Fruit fly (Drosophila melanogaster) whole organism, embryonic: ENCODE data around the gene CG6972.

Source experiments
- BtbVII ChIP-seq: fragments of 200-800 bp; sonication (Bioruptor generic); optimal IDR thresholded peaks from 3 replicates; lab custom pipeline; 2017; ENCODE audit warnings: missing biosample characterization, mild to moderate bottlenecking, missing genetic modification characterization
- CG10565 ChIP-seq: fragments of 200-800 bp; sonication (Bioruptor generic); optimal IDR thresholded peaks from 3 replicates; lab custom pipeline; 2016; ENCODE audit warnings: missing biosample characterization, mild to moderate bottlenecking, missing genetic modification characterization
- CG14441 ChIP-seq: fragments of 200-800 bp; sonication (Bioruptor generic); IDR thresholded peaks from 2 replicates; pipeline ENCODE4 v1.3.6; 2022; ENCODE audit warnings: missing biosample characterization, missing genetic modification characterization
- CG14710 ChIP-seq: fragments of 200-800 bp; sonication (Bioruptor generic); optimal IDR thresholded peaks from 3 replicates; lab custom pipeline; 2019; ENCODE audit warnings: missing biosample characterization, mild to moderate bottlenecking, missing genetic modification characterization, moderate library complexity
- CG17802 ChIP-seq: fragments of 200-800 bp; sonication (Bioruptor generic); optimal IDR thresholded peaks from 2 replicates; lab custom pipeline; 2018; ENCODE audit warnings: missing biosample characterization, mild to moderate bottlenecking, missing genetic modification characterization, moderate library complexity
- CG17829 ChIP-seq: fragments of 200-800 bp; optimal IDR thresholded peaks from 2 replicates; lab custom pipeline; 2019; ENCODE audit warnings: missing biosample characterization, mild to moderate bottlenecking, missing genetic modification characterization, moderate library complexity
- CG18476 ChIP-seq: fragments of 200-800 bp; sonication (Bioruptor generic); optimal IDR thresholded peaks from 2 replicates; lab custom pipeline; 2016; ENCODE audit warnings: missing biosample characterization, mild to moderate bottlenecking, missing genetic modification characterization
- CG18619 ChIP-seq: fragments of 200-800 bp; sonication (Bioruptor generic); optimal IDR thresholded peaks from 3 replicates; lab custom pipeline; 2017; ENCODE audit warnings: missing biosample characterization, mild to moderate bottlenecking, missing genetic modification characterization
- CG18764 ChIP-seq: fragments of 200-800 bp; sonication (Bioruptor generic); optimal IDR thresholded peaks from 3 replicates; lab custom pipeline; 2016; ENCODE audit warnings: missing biosample characterization, missing genetic modification characterization
- CG33557 ChIP-seq: fragments of 200-800 bp; sonication (Bioruptor generic); optimal IDR thresholded peaks from 2 replicates; lab custom pipeline; 2019; ENCODE audit warnings: missing biosample characterization, mild to moderate bottlenecking, missing genetic modification characterization, moderate library complexity
- CG4328 ChIP-seq: fragments of 200-800 bp; sonication (Bioruptor generic); optimal IDR thresholded peaks from 3 replicates; lab custom pipeline; 2017; ENCODE audit warnings: missing biosample characterization, missing genetic modification reagents, missing genetic modification characterization
- CG4360 ChIP-seq: fragments of 200-800 bp; sonication (Bioruptor generic); IDR thresholded peaks from 2 replicates; pipeline ENCODE4 v1.3.6; 2022; ENCODE audit warnings: missing biosample characterization, missing genetic modification characterization
- CG43689 ChIP-seq: fragments of 200-800 bp; sonication (Bioruptor generic); IDR thresholded peaks from 2 replicates; pipeline ENCODE4 v1.3.6; 2022; ENCODE audit warnings: missing biosample characterization, missing genetic modification characterization
- CG4404 ChIP-seq: fragments of 200-800 bp; sonication (Bioruptor generic); IDR thresholded peaks from 2 replicates; pipeline ENCODE4 v1.3.6; 2022; ENCODE audit warnings: missing biosample characterization, missing genetic modification characterization
- CG6854 ChIP-seq: fragments of 200-800 bp; sonication (Bioruptor generic); optimal IDR thresholded peaks from 3 replicates; lab custom pipeline; 2017; ENCODE audit warnings: missing biosample characterization, mild to moderate bottlenecking, missing genetic modification characterization
- CG7556 ChIP-seq: fragments of 200-800 bp; sonication (Bioruptor generic); optimal IDR thresholded peaks from 2 replicates; lab custom pipeline; 2017; ENCODE audit warnings: missing biosample characterization, mild to moderate bottlenecking, missing genetic modification characterization
- CG7928 ChIP-seq: fragments of 200-800 bp; sonication (Bioruptor generic); optimal IDR thresholded peaks from 2 replicates; lab custom pipeline; 2017; ENCODE audit warnings: missing biosample characterization, mild to moderate bottlenecking, missing genetic modification characterization
- CG8924 ChIP-seq: fragments of 200-800 bp; optimal IDR thresholded peaks from 3 replicates; lab custom pipeline; 2019; ENCODE audit warnings: missing biosample characterization, mild to moderate bottlenecking, missing genetic modification characterization, moderate library complexity
- CG9932 ChIP-seq: fragments of 200-800 bp; sonication (Bioruptor generic); IDR thresholded peaks from 2 replicates; pipeline ENCODE4 v1.3.6; 2022; ENCODE audit warnings: missing biosample characterization, missing genetic modification characterization
- CoRest ChIP-seq: fragments of 200-800 bp; sonication (Bioruptor generic); optimal IDR thresholded peaks from 3 replicates; lab custom pipeline; 2018; ENCODE audit warnings: missing biosample characterization, mild to moderate bottlenecking, missing genetic modification characterization, moderate library complexity
- D19B ChIP-seq: fragments of 200-800 bp; sonication (Bioruptor generic); optimal IDR thresholded peaks from 2 replicates; lab custom pipeline; 2017; ENCODE audit warnings: missing biosample characterization, mild to moderate bottlenecking, missing genetic modification characterization
- Elba2 ChIP-seq: fragments of 200-800 bp; sonication (Bioruptor generic); optimal IDR thresholded peaks from 3 replicates; lab custom pipeline; 2016; ENCODE audit warnings: missing biosample characterization, missing genetic modification characterization
- HHEX ChIP-seq: fragments of 200-800 bp; sonication (Bioruptor generic); optimal IDR thresholded peaks from 3 replicates; lab custom pipeline; 2017; ENCODE audit warnings: missing biosample characterization, mild to moderate bottlenecking, missing genetic modification characterization, missing genetic modification reagents
- Lim3 ChIP-seq: fragments of 200-800 bp; sonication (Bioruptor generic); IDR thresholded peaks from 2 replicates; pipeline ENCODE4 v1.3.6; 2022; ENCODE audit warnings: missing biosample characterization, missing genetic modification characterization
- MTF-1 ChIP-seq: fragments of 200-800 bp; sonication (Bioruptor generic); optimal IDR thresholded peaks from 2 replicates; lab custom pipeline; 2018; ENCODE audit warnings: missing biosample characterization, mild to moderate bottlenecking, missing genetic modification characterization, borderline replicate concordance
- Rfx ChIP-seq: fragments of 200-800 bp; sonication (Bioruptor generic); IDR thresholded peaks from 2 replicates; pipeline ENCODE4 v1.3.6; 2022; ENCODE audit warnings: missing biosample characterization, missing genetic modification characterization
- Six4 ChIP-seq: fragments of 200-800 bp; sonication (Bioruptor generic); optimal IDR thresholded peaks from 2 replicates; lab custom pipeline; 2016; ENCODE audit warnings: missing biosample characterization, missing genetic modification characterization
- Spps ChIP-seq: fragments of 200-800 bp; sonication (Bioruptor generic); optimal IDR thresholded peaks from 2 replicates; lab custom pipeline; 2018; ENCODE audit warnings: missing biosample characterization, mild to moderate bottlenecking, missing genetic modification characterization
- Ssrp ChIP-seq: fragments of 200-800 bp; sonication (Bioruptor generic); optimal IDR thresholded peaks from 2 replicates; lab custom pipeline; 2018; ENCODE audit warnings: missing biosample characterization, mild to moderate bottlenecking, missing genetic modification characterization, moderate library complexity
- abd-A ChIP-seq: fragments of 200-800 bp; sonication (Bioruptor generic); optimal IDR thresholded peaks from 3 replicates; lab custom pipeline; 2019; ENCODE audit warnings: missing biosample characterization, mild to moderate bottlenecking, missing genetic modification characterization, moderate library complexity
- amos ChIP-seq: fragments of 200-800 bp; sonication (Bioruptor generic); IDR thresholded peaks from 2 replicates; pipeline ENCODE4 v1.3.6; 2022; ENCODE audit warnings: missing biosample characterization, missing genetic modification characterization; ENCODE audit not compliant: partially characterized antibody
- bcd ChIP-seq: fragments of 200-800 bp; sonication (Bioruptor generic); optimal IDR thresholded peaks from 2 replicates; lab custom pipeline; 2017; ENCODE audit warnings: missing biosample characterization, mild to moderate bottlenecking, missing genetic modification characterization
- crol ChIP-seq: fragments of 200-800 bp; sonication (Bioruptor generic); IDR thresholded peaks from 2 replicates; pipeline ENCODE4 v1.3.6; 2022; ENCODE audit warnings: missing biosample characterization, missing genetic modification characterization
- danr ChIP-seq: fragments of 200-800 bp; sonication (Bioruptor generic); IDR thresholded peaks from 2 replicates; pipeline ENCODE4 v1.3.6; 2022; ENCODE audit warnings: missing biosample characterization, missing genetic modification characterization
- dati ChIP-seq: fragments of 200-800 bp; sonication (Bioruptor generic); IDR thresholded peaks from 2 replicates; pipeline ENCODE4 v1.3.6; 2022; ENCODE audit warnings: missing biosample characterization, missing genetic modification characterization
- dysf ChIP-seq: fragments of 200-800 bp; sonication (Bioruptor generic); IDR thresholded peaks from 3 replicates; pipeline ENCODE4 v1.3.6; 2022; ENCODE audit warnings: missing biosample characterization, missing genetic modification characterization
- emc ChIP-seq: fragments of 200-800 bp; sonication (Bioruptor generic); optimal IDR thresholded peaks from 2 replicates; lab custom pipeline; 2016; ENCODE audit warnings: missing biosample characterization, missing genetic modification characterization
- exex ChIP-seq: fragments of 200-800 bp; sonication (Bioruptor generic); optimal IDR thresholded peaks from 4 replicates; lab custom pipeline; 2018; ENCODE audit warnings: missing biosample characterization, mild to moderate bottlenecking, missing genetic modification characterization, moderate library complexity
- fd3F ChIP-seq: fragments of 200-800 bp; sonication (Bioruptor generic); optimal IDR thresholded peaks from 2 replicates; lab custom pipeline; 2018; ENCODE audit warnings: missing biosample characterization, mild to moderate bottlenecking, missing genetic modification characterization, moderate library complexity
- gsb ChIP-seq: fragments of 200-800 bp; sonication (Bioruptor generic); IDR thresholded peaks from 2 replicates; pipeline ENCODE4 v1.3.6; 2022; ENCODE audit warnings: missing biosample characterization, missing genetic modification characterization
- insv ChIP-seq, 2 experiments: fragments of 200-800 bp; sonication (Bioruptor generic); optimal IDR thresholded peaks; 3 replicates each; lab custom pipeline; 2016 to 2018; ENCODE audit warnings: missing biosample characterization in 2 of 2, missing genetic modification characterization in 2 of 2
- jigr1 ChIP-seq: fragments of 200-800 bp; sonication (Bioruptor generic); IDR thresholded peaks from 3 replicates; pipeline ENCODE4 v1.3.6; 2022; ENCODE audit warnings: missing biosample characterization, missing genetic modification characterization
- lilli ChIP-seq: fragments of 200-800 bp; sonication (Bioruptor generic); optimal IDR thresholded peaks from 3 replicates; lab custom pipeline; 2016; ENCODE audit warnings: missing biosample characterization, missing genetic modification characterization
- nau ChIP-seq: fragments of 200-800 bp; sonication (Bioruptor generic); optimal IDR thresholded peaks from 3 replicates; lab custom pipeline; 2017; ENCODE audit warnings: missing biosample characterization, mild to moderate bottlenecking, missing genetic modification characterization, missing genetic modification reagents
- odd ChIP-seq: fragments of 200-800 bp; sonication (Bioruptor generic); optimal IDR thresholded peaks from 2 replicates; lab custom pipeline; 2017; ENCODE audit warnings: missing biosample characterization, mild to moderate bottlenecking, missing genetic modification characterization
- pfk ChIP-seq: fragments of 200-800 bp; sonication (Bioruptor generic); optimal IDR thresholded peaks from 2 replicates; lab custom pipeline; 2018; ENCODE audit warnings: missing biosample characterization, mild to moderate bottlenecking, missing genetic modification characterization, moderate library complexity
- prd ChIP-seq, 3 experiments: fragments of >200 bp in 2 of 3; fragments of 200-800 bp in 1 of 3; sonication (Bioruptor generic) in 1 of 3; optimal IDR thresholded peaks in 2 of 3; IDR thresholded peaks in 1 of 3; 2 replicates in 2 of 3; 3 replicates in 1 of 3; pipeline versions ENCODE4 v1.3.6 to Lab custom; 2017 to 2022; ENCODE audit warnings: missing biosample characterization in 1 of 3, missing genetic modification characterization in 1 of 3
- scrt ChIP-seq: fragments of 200-800 bp; sonication (Bioruptor generic); optimal IDR thresholded peaks from 2 replicates; lab custom pipeline; 2018; ENCODE audit warnings: missing biosample characterization, mild to moderate bottlenecking, missing genetic modification characterization, moderate library complexity
- tgo ChIP-seq: fragments of 200-800 bp; sonication (Bioruptor generic); IDR thresholded peaks from 3 replicates; pipeline ENCODE4 v1.3.6; 2022; ENCODE audit warnings: missing biosample characterization, missing genetic modification characterization
- ttk ChIP-seq: fragments of 200-800 bp; sonication (Bioruptor generic); IDR thresholded peaks from 2 replicates; pipeline ENCODE4 v2.1.2; 2022; ENCODE audit warnings: missing biosample characterization, missing genetic modification characterization
- twi ChIP-seq: fragments of 200-800 bp; optimal IDR thresholded peaks from 2 replicates; lab custom pipeline; 2019; ENCODE audit warnings: missing biosample characterization, mild to moderate bottlenecking, missing genetic modification characterization, moderate library complexity

Gene CG6972

dm6 chr3R:22690311-22690710, 11.5 kb upstream of the CG6972 start, which contains the start of the genes wfs1 and Nup133 (continued):
- TF ChIP-seq crol (GFP tag; lab: Robert Waterston, UW): no peak
- peak; percentile 65 for TF ChIP-seq Rfx (GFP tag; lab: Robert Waterston, UW)
- no peak for TF ChIP-seq danr (GFP tag; lab: Robert Waterston, UW)
- TF ChIP-seq BtbVII (GFP tag; lab: Kevin White, UChicago): peak; percentile 35
- peak; percentile 86 for TF ChIP-seq CG33557 (GFP tag; lab: Kevin White, UChicago)
- no peak for TF ChIP-seq CG6854 (GFP tag; lab: Kevin White, UChicago)
- no peak for TF ChIP-seq CG14441 (GFP tag; lab: Robert Waterston, UW)
- TF ChIP-seq CG4360 (GFP tag; lab: Robert Waterston, UW): no peak
- no peak for TF ChIP-seq pfk (GFP tag; lab: Kevin White, UChicago)
- no peak for TF ChIP-seq jigr1
- no peak for TF ChIP-seq abd-A (tag; lab: Kevin White, UChicago)
- no peak for TF ChIP-seq D19B (GFP tag; lab: Kevin White, UChicago)
- peak; percentile 62 for TF ChIP-seq CG4328 (GFP tag; lab: Kevin White, UChicago)
- peak; percentile 74 for TF ChIP-seq amos
- peak; percentile 93 for TF ChIP-seq CG14710 (tag; lab: Kevin White, UChicago)
- no peak for TF ChIP-seq gsb (GFP tag; lab: Robert Waterston, UW)
- peak; percentile 12 for TF ChIP-seq Elba2
- TF ChIP-seq CG4404: no peak
- TF ChIP-seq fd3F (GFP tag; lab: Kevin White, UChicago): peak; percentile 74
- no peak for TF ChIP-seq scrt (GFP tag; lab: Kevin White, UChicago)
- peak; percentile 64 for TF ChIP-seq CG18764 (GFP tag; lab: Kevin White, UChicago)
- no peak for TF ChIP-seq CG10565 (GFP tag; lab: Kevin White, UChicago)
- no peak for TF ChIP-seq prd (optimal IDR thresholded peaks at IDR 0.05; lab: Kevin White, UChicago)
- TF ChIP-seq prd (GFP tag; IDR thresholded peaks at IDR 0.05; lab: Robert Waterston, UW): peak; percentile 80
- TF ChIP-seq CG7556: no peak
- TF ChIP-seq emc (GFP tag; lab: Kevin White, UChicago): no peak
- peak; percentile 57 for TF ChIP-seq bcd (GFP tag; lab: Kevin White, UChicago)
- TF ChIP-seq CG43689 (GFP tag; lab: Robert Waterston, UW): no peak
- no peak for TF ChIP-seq odd
- TF ChIP-seq CoRest (tag; lab: Kevin White, UChicago): peak; percentile 91
- TF ChIP-seq Lim3 (GFP tag; lab: Robert Waterston, UW): no peak
- peak; percentile 93 for TF ChIP-seq CG17829
- peak; percentile 53 for TF ChIP-seq ttk (GFP tag; lab: Robert Waterston, UW)
- TF ChIP-seq Spps (tag; lab: Kevin White, UChicago): peak; percentile 67
- TF ChIP-seq HHEX (GFP tag; lab: Kevin White, UChicago): peak; percentile 49
- peak; percentile 5 for TF ChIP-seq CG7928 (GFP tag; lab: Kevin White, UChicago)
- peak; percentile 60 for TF ChIP-seq Six4 (GFP tag; lab: Kevin White, UChicago)
- TF ChIP-seq Ssrp (tag; lab: Kevin White, UChicago): peak; percentile 84
- peak; percentile 68 for TF ChIP-seq tgo (GFP tag; lab: Robert Waterston, UW)
- peak; percentile 39 for TF ChIP-seq exex (tag; lab: Kevin White, UChicago)
- TF ChIP-seq CG17802: peak; percentile 14
- TF ChIP-seq lilli (GFP tag; lab: Kevin White, UChicago): no peak
- no peak for TF ChIP-seq dati (GFP tag; lab: Robert Waterston, UW)
- peak; percentile 80 for TF ChIP-seq twi
- no peak for TF ChIP-seq MTF-1 (GFP tag; lab: Kevin White, UChicago)
- TF ChIP-seq dysf (GFP tag; lab: Robert Waterston, UW): peak; percentile 62; the same call in 1 of the 3 replicates
- no peak for TF ChIP-seq nau (GFP tag; lab: Kevin White, UChicago)
- TF ChIP-seq CG9932 (GFP tag; lab: Robert Waterston, UW): peak; percentile 81
- peak in 1 of 2 experiments; percentile 14 for TF ChIP-seq insv (GFP tag; optimal IDR thresholded peaks at IDR 0.05; lab: Kevin White, UChicago)
- TF ChIP-seq CG18476 (GFP tag; lab: Kevin White, UChicago): no peak
- peak; percentile 91 for TF ChIP-seq CG8924 (tag; lab: Kevin White, UChicago)
- peak; percentile 49 for TF ChIP-seq CG18619 (GFP tag; lab: Kevin White, UChicago)
